Worm (Caenorhabditis elegans) whole organism, late embryonic: ENCODE measurements around the gene F55E10.1.

Experiments used
- Y22D7AL.16 ChIP-seq: sonication (generic microtip); optimal IDR thresholded peaks from 2 replicates; lab custom pipeline; 2016; ENCODE audit warnings: missing genetic modification characterization, missing compliant biosample characterization
- ama-1 ChIP-seq: fragments of 150-350 bp; optimal IDR thresholded peaks from 2 replicates; lab custom pipeline; 2014
- ceh-2 ChIP-seq: sonication (generic microtip); optimal IDR thresholded peaks from 2 replicates; lab custom pipeline; 2016; ENCODE audit warnings: missing genotype, missing genetic modification characterization, missing compliant biosample characterization
- dve-1 ChIP-seq: sonication (generic microtip); optimal IDR thresholded peaks from 2 replicates; lab custom pipeline; 2017; ENCODE audit warnings: antibody characterized with exemption, mild to moderate bottlenecking, missing genetic modification characterization, missing compliant biosample characterization
- mec-3 ChIP-seq: sonication (generic microtip); optimal IDR thresholded peaks from 2 replicates; lab custom pipeline; 2016; ENCODE audit warnings: borderline replicate concordance, missing genetic modification characterization, missing compliant biosample characterization
- nhr-11 ChIP-seq: fragments of 150-350 bp; optimal IDR thresholded peaks from 2 replicates; lab custom pipeline; 2014; ENCODE audit warnings: missing biosample characterization, missing genetic modification characterization
- pax-1 ChIP-seq: fragments of 150-350 bp; optimal IDR thresholded peaks from 2 replicates; lab custom pipeline; 2014; ENCODE audit warnings: missing biosample characterization, missing genetic modification characterization
- pqm-1 ChIP-seq: sonication (generic microtip); optimal IDR thresholded peaks from 2 replicates; lab custom pipeline; 2016; ENCODE audit warnings: missing genetic modification characterization, missing compliant biosample characterization
- sox-4 ChIP-seq: sonication (generic microtip); optimal IDR thresholded peaks from 2 replicates; lab custom pipeline; 2017; ENCODE audit warnings: mild to moderate bottlenecking, missing genetic modification characterization, inconsistent platforms, missing compliant biosample characterization
- unc-42 ChIP-seq: sonication (generic microtip); optimal IDR thresholded peaks from 2 replicates; lab custom pipeline; 2016; ENCODE audit warnings: missing genotype, missing genetic modification characterization, missing compliant biosample characterization
- zip-5 ChIP-seq: sonication (generic microtip); optimal IDR thresholded peaks from 2 replicates; lab custom pipeline; 2016; ENCODE audit warnings: missing genetic modification characterization, missing compliant biosample characterization

DNA sequence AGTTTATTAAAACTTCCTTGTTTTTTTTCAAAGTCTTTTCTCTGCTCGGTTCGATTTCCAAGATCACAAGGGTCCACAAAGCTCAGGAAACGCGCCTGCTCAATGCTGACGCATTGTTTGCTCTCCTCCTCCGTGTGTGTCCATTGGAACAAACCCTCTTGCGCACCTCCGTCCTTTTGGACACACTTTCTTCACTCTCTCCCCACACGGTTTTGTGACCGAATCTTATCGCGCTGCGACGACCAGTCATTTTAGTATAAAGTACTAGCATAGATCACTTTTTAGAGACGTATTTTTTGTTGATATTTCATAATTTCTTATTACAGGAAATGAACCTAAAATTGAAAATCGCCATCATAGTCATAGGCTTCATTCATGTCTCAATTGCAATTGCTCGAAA, 26.4 kb downstream of the F55E10.1 start:
- no peak for TF ChIP-seq pqm-1 (tag; lab: Kevin White, UChicago)
- TF ChIP-seq sox-4: no peak
- no peak for TF ChIP-seq Y22D7AL.16
- peak; percentile 13 for TF ChIP-seq ceh-2 (tag; lab: Kevin White, UChicago)
- TF ChIP-seq unc-42 (tag; lab: Kevin White, UChicago): peak; percentile 18
- no peak for TF ChIP-seq nhr-11 (tag; lab: Kevin White, UChicago)
- TF ChIP-seq pax-1 (tag; lab: Kevin White, UChicago): no peak
- TF ChIP-seq ama-1: no peak
- no peak for TF ChIP-seq zip-5 (tag; lab: Kevin White, UChicago)
- TF ChIP-seq mec-3: no peak
- TF ChIP-seq dve-1 (tag; lab: Kevin White, UChicago): no peak
